Worm (Caenorhabditis elegans) whole organism, L1 larva: ENCODE results near the gene C45G9.14.

ENCODE experiments used
- aha-1 ChIP-seq: fragments of 150-350 bp; optimal IDR thresholded peaks from 2 replicates; lab custom pipeline; 2014; ENCODE audit warnings: missing biosample characterization, missing genetic modification characterization
- blmp-1 ChIP-seq: fragments of 150-350 bp; optimal IDR thresholded peaks from 2 replicates; lab custom pipeline; 2014; ENCODE audit warnings: missing biosample characterization, missing genetic modification characterization
- ceh-63 ChIP-seq: fragments of 200-800 bp; sonication (Bioruptor generic); optimal IDR thresholded peaks from 2 replicates; lab custom pipeline; 2018; ENCODE audit warnings: mild to moderate bottlenecking, missing genetic modification characterization, missing compliant biosample characterization
- ceh-88 ChIP-seq: fragments of 200-800 bp; sonication (Bioruptor generic); IDR thresholded peaks from 2 replicates; pipeline ENCODE4 v1.3.6; 2022; ENCODE audit warnings: missing genetic modification characterization, missing compliant biosample characterization
- dpl-1 ChIP-seq, 3 experiments: fragments of 150-350 bp in 2 of 3; sonication (generic microtip) in 1 of 3; optimal IDR thresholded peaks; 2 replicates each; lab custom pipeline; 2014 to 2017; ENCODE audit warnings: missing biosample characterization in 3 of 3, missing genetic modification characterization in 3 of 3, missing genetic modification reagents in 3 of 3
- efl-1 ChIP-seq, 4 experiments: fragments of 150-350 bp; optimal IDR thresholded peaks in 3 of 4; peaks in 1 of 4; 1 replicate in 1 of 4; 2 replicates in 3 of 4; lab custom pipeline; 2014; ENCODE audit warnings: missing biosample characterization in 2 of 4, missing genetic modification characterization in 2 of 4, missing genetic modification reagents in 2 of 4
- efl-3 ChIP-seq: fragments of 200-800 bp; sonication (Bioruptor generic); optimal IDR thresholded peaks from 2 replicates; lab custom pipeline; 2018; ENCODE audit warnings: mild to moderate bottlenecking, missing genetic modification characterization, missing compliant biosample characterization
- elt-3 ChIP-seq, 6 experiments: fragments of 150-350 bp in 1 of 6; sonication (generic microtip); optimal IDR thresholded peaks; 2 replicates each; lab custom pipeline; 2017 to 2018; ENCODE audit warnings: missing biosample characterization in 6 of 6, missing genetic modification characterization in 6 of 6, inconsistent platforms in 1 of 6
- ets-5 ChIP-seq: fragments of 200-800 bp; sonication (Bioruptor generic); IDR thresholded peaks from 2 replicates; pipeline ENCODE4 v1.3.6; 2022; ENCODE audit warnings: missing genetic modification characterization, missing compliant biosample characterization
- fkh-10 ChIP-seq: sonication (generic microtip); optimal IDR thresholded peaks from 2 replicates; lab custom pipeline; 2017; ENCODE audit warnings: missing biosample characterization, missing genetic modification reagents, missing genetic modification characterization
- fkh-4 ChIP-seq: sonication (generic microtip); optimal IDR thresholded peaks from 2 replicates; lab custom pipeline; 2016; ENCODE audit warnings: missing compliant biosample characterization, missing genetic modification characterization, borderline replicate concordance
- hpl-2 ChIP-seq: fragments of 150-350 bp; optimal IDR thresholded peaks from 2 replicates; lab custom pipeline; 2014; ENCODE audit warnings: missing biosample characterization, missing genetic modification reagents, missing genetic modification characterization
- isw-1 ChIP-seq: fragments of 200-800 bp; sonication (Bioruptor generic); IDR thresholded peaks from 2 replicates; pipeline ENCODE4 v1.3.6; 2022; ENCODE audit warnings: missing genetic modification characterization, missing compliant biosample characterization
- lin-13 ChIP-seq: fragments of 150-350 bp; optimal IDR thresholded peaks from 2 replicates; lab custom pipeline; 2014; ENCODE audit warnings: missing biosample characterization, missing genetic modification reagents, missing genetic modification characterization
- lin-14 ChIP-seq: fragments of 200-800 bp; sonication (Bioruptor generic); optimal IDR thresholded peaks from 2 replicates; lab custom pipeline; 2018; ENCODE audit warnings: mild to moderate bottlenecking, missing genetic modification characterization, moderate library complexity, missing compliant biosample characterization
- lin-35 ChIP-seq, 2 experiments: fragments of 150-350 bp; optimal IDR thresholded peaks; 2 replicates each; lab custom pipeline; 2014; ENCODE audit warnings: missing biosample characterization in 2 of 2, missing genetic modification characterization in 2 of 2, missing genetic modification reagents in 2 of 2
- mab-9 ChIP-seq: fragments of 200-800 bp; sonication (Bioruptor generic); IDR thresholded peaks from 2 replicates; pipeline ENCODE4 v1.3.6; 2022; ENCODE audit warnings: missing genetic modification reagents, missing genetic modification characterization, missing compliant biosample characterization
- mdl-1 ChIP-seq, 2 experiments: fragments of 150-350 bp; optimal IDR thresholded peaks; 2 replicates each; lab custom pipeline; 2014 to 2017; ENCODE audit warnings: missing biosample characterization in 2 of 2, missing genetic modification characterization in 2 of 2, inconsistent platforms in 1 of 2
- nhr-19 ChIP-seq: fragments of 200-800 bp; sonication (Bioruptor generic); conservative IDR thresholded peaks from 2 replicates; pipeline ENCODE4 v1.3.6; 2022; ENCODE audit warnings: missing genetic modification characterization, missing compliant biosample characterization
- nhr-20 ChIP-seq: sonication (generic microtip); optimal IDR thresholded peaks from 2 replicates; lab custom pipeline; 2016; ENCODE audit warnings: mild to moderate bottlenecking, missing genetic modification characterization, missing compliant biosample characterization
- nhr-28 ChIP-seq: fragments of 150-350 bp; optimal IDR thresholded peaks from 2 replicates; lab custom pipeline; 2014; ENCODE audit warnings: missing biosample characterization, missing genetic modification characterization
- nhr-47 ChIP-seq: sonication (generic microtip); optimal IDR thresholded peaks from 2 replicates; lab custom pipeline; 2016; ENCODE audit warnings: mild to moderate bottlenecking, missing genetic modification characterization, moderate library complexity, missing compliant biosample characterization
- nhr-71 ChIP-seq: sonication (generic microtip); optimal IDR thresholded peaks from 2 replicates; lab custom pipeline; 2016; ENCODE audit warnings: mild to moderate bottlenecking, missing genetic modification characterization, moderate library complexity, missing compliant biosample characterization
- nhr-84 ChIP-seq: sonication (generic microtip); optimal IDR thresholded peaks from 2 replicates; lab custom pipeline; 2017; ENCODE audit warnings: missing biosample characterization, missing genetic modification characterization
- nhr-85 ChIP-seq: sonication (generic microtip); peaks from one replicate; lab custom pipeline; 2016; ENCODE audit warnings: missing genetic modification characterization, inconsistent platforms, missing compliant biosample characterization
- nhr-90 ChIP-seq: sonication (generic microtip); optimal IDR thresholded peaks from 2 replicates; lab custom pipeline; 2016; ENCODE audit warnings: mild to moderate bottlenecking, missing genetic modification characterization, missing compliant biosample characterization; ENCODE audit not compliant: poor library complexity
- pag-3 ChIP-seq: sonication (generic microtip); optimal IDR thresholded peaks from 2 replicates; lab custom pipeline; 2017; ENCODE audit warnings: missing genetic modification characterization, mild to moderate bottlenecking, missing compliant biosample characterization, antibody characterized with exemption, borderline replicate concordance; ENCODE audit not compliant: insufficient read depth
- pqm-1 ChIP-seq: sonication (generic microtip); optimal IDR thresholded peaks from 3 replicates; lab custom pipeline; 2017; ENCODE audit warnings: missing biosample characterization, missing genetic modification characterization
- snu-23 ChIP-seq: sonication (generic microtip); optimal IDR thresholded peaks from 2 replicates; lab custom pipeline; 2016; ENCODE audit warnings: missing genetic modification characterization, missing compliant biosample characterization
- sptf-1 ChIP-seq: fragments of 150-350 bp; optimal IDR thresholded peaks from 2 replicates; lab custom pipeline; 2014; ENCODE audit warnings: missing biosample characterization, missing genetic modification characterization
- tbx-2 ChIP-seq: sonication (generic microtip); optimal IDR thresholded peaks from 2 replicates; lab custom pipeline; 2016; ENCODE audit warnings: missing genetic modification characterization, missing compliant biosample characterization
- unc-130 ChIP-seq: fragments of 150-350 bp; optimal IDR thresholded peaks from 2 replicates; lab custom pipeline; 2017; ENCODE audit warnings: missing biosample characterization, missing genetic modification characterization, inconsistent platforms
- unc-62 ChIP-seq: fragments of 150-350 bp; optimal IDR thresholded peaks from 2 replicates; lab custom pipeline; 2014; ENCODE audit warnings: missing biosample characterization, missing genetic modification reagents, missing genetic modification characterization
- unc-86 ChIP-seq: sonication (generic microtip); optimal IDR thresholded peaks from 2 replicates; lab custom pipeline; 2016; ENCODE audit warnings: missing genetic modification characterization, missing compliant biosample characterization
- vab-15 ChIP-seq: sonication (generic microtip); optimal IDR thresholded peaks from 2 replicates; lab custom pipeline; 2017; ENCODE audit warnings: missing genotype, mild to moderate bottlenecking, missing genetic modification characterization, missing compliant biosample characterization
- xbp-1 ChIP-seq: sonication (generic microtip); optimal IDR thresholded peaks from 2 replicates; lab custom pipeline; 2016; ENCODE audit warnings: missing genetic modification characterization, missing compliant biosample characterization

C45G9.14 gene

DNA sequence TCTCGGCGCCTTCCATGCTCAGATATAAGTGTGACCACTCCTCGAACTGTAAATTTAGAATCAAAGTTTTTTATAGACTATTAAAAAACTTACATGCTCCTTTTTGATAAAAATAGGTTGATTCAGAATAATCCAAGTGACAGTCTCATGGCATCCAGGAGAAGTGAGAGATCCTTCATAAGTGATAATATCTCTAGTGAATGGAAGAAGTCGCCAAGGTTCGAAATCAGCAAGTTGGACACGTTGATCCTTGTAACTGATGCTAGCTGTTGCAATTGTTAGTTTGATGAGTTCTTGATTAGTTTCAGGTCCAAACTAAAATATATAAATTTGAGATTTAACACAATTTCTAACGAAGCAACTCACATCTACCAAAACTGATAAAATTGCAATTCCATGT lies 38.5 kb downstream of the C45G9.14 start:
- TF ChIP-seq nhr-85 (tag; lab: Kevin White, UChicago) (peak; percentile 44), unc-130 (tag; lab: Kevin White, UChicago) (no peak), efl-1 (optimal IDR thresholded peaks at IDR 0.05; lab: Kevin White, UChicago) (no peak), efl-1 (GFP tag; optimal IDR thresholded peaks at IDR 0.05 in 1 of 2; lab: Kevin White, UChicago) (peak in 1 of 2 experiments; percentile 42)
- TF ChIP-seq, all 84 proteins: peak for 2

DNA sequence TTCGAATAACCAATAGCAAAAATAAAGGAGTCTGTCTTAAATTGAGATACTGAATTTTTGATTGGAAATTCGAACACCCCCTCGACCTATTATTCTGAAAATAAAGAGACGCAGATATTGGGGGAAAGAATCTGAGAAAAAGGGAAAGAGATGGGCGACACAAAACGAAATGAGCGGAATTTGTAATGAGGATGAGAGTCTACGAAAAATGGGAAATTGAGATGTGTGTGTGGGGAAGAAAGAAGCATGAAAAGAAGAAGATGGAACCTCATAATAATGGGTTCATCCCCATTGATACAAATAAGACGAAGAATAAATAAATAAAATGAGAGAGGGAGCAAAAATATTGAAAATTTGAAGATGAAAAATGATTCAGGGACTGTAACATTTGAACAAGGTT lies 40.7 kb downstream of the C45G9.14 start, which contains the start of gene cah-1:
TSS of gene cah-1 (minus strand) at position 101 of the 400 bp plus-strand sequence.
- TF ChIP-seq unc-86 (tag; lab: Kevin White, UChicago), result peak; percentile 15
- no peak for TF ChIP-seq efl-1 (optimal IDR thresholded peaks at IDR 0.05; lab: Kevin White, UChicago)
- TF ChIP-seq efl-1 (GFP tag; optimal IDR thresholded peaks at IDR 0.05 in 1 of 2; lab: Kevin White, UChicago), result peak in 1 of 2 experiments; percentile 19
- TF ChIP-seq lin-14 (GFP tag; lab: Kevin White, UChicago), result peak; percentile 11
- TF ChIP-seq fkh-4, result no peak

DNA sequence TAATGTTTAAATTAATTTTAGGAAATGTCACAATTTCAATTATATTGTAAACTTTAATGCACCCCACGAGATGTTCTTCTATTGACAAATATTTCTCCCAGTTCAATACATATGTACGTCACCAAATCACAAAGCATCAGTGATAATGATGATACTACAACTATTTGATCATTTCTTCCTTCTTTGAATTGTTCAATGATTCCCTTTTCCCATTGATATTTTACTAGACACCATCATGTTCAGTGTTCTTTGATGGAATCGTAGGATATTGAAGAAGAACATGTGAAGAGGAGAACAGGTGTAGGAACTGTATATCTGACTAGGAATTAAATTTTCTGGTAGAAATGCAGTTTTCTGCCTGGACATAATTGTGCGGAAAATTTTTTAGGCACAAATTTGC lies 44.7 kb downstream of the C45G9.14 start:
- TF ChIP-seq fkh-10 (no peak), nhr-19 (GFP tag; lab: Robert Waterston, UW) (peak; percentile 73), nhr-47 (tag; lab: Kevin White, UChicago) (no peak), blmp-1 (tag; lab: Kevin White, UChicago) (peak; percentile 25), xbp-1 (tag; lab: Kevin White, UChicago) (no peak), vab-15 (tag; lab: Kevin White, UChicago) (no peak), lin-14 (GFP tag; lab: Kevin White, UChicago) (peak; percentile 32), aha-1 (tag; lab: Kevin White, UChicago) (no peak), nhr-71 (tag; lab: Kevin White, UChicago) (peak; percentile 36), ets-5 (GFP tag; lab: Robert Waterston, UW) (no peak), elt-3 (tag; optimal IDR thresholded peaks at IDR 0.05; lab: Kevin White, UChicago) (peak in 5 of 6 experiments; percentile 30 to 75 (median 33)), nhr-20 (tag; lab: Kevin White, UChicago) (peak; percentile 32), lin-35 (GFP tag; optimal IDR thresholded peaks at IDR 0.05; lab: Kevin White, UChicago) (no peak), snu-23 (GFP tag; lab: Kevin White, UChicago) (peak; percentile 15), mdl-1 (tag; optimal IDR thresholded peaks at IDR 0.05; lab: Kevin White, UChicago) (no peak), efl-1 (optimal IDR thresholded peaks at IDR 0.05; lab: Kevin White, UChicago) (no peak), efl-1 (GFP tag; optimal IDR thresholded peaks at IDR 0.05 in 1 of 2; lab: Kevin White, UChicago) (peak in 1 of 2 experiments; percentile 44), nhr-85 (tag; lab: Kevin White, UChicago) (peak; percentile 49)

- TF ChIP-seq sptf-1 (tag; lab: Kevin White, UChicago) (no peak), ceh-63 (GFP tag; lab: Kevin White, UChicago) (no peak), snu-23 (GFP tag; lab: Kevin White, UChicago) (no peak), lin-13 (GFP tag; lab: Kevin White, UChicago) (no peak), dpl-1 (GFP tag; optimal IDR thresholded peaks at IDR 0.05; lab: Kevin White, UChicago) (no peak), pqm-1 (tag; lab: Kevin White, UChicago) (no peak), unc-130 (tag; lab: Kevin White, UChicago) (no peak)
Observed at ce11 chrIII:5092345-5092744, 47.5 kb downstream of the C45G9.14 start.

ce11 chrIII:5094506-5094905 lies 49.7 kb downstream of the C45G9.14 start, which contains the start of gene F54D8.10:
Gene F54D8.10, plus strand, starts transcription at chrIII:5094806.
- TF ChIP-seq nhr-90 (no peak), nhr-28 (no peak), unc-130 (tag; lab: Kevin White, UChicago) (no peak), efl-3 (GFP tag; lab: Kevin White, UChicago) (no peak), mab-9 (GFP tag; lab: Robert Waterston, UW) (no peak), tbx-2 (tag; lab: Kevin White, UChicago) (no peak), unc-86 (tag; lab: Kevin White, UChicago) (no peak), nhr-84 (tag; lab: Kevin White, UChicago) (no peak), pag-3 (tag; lab: Kevin White, UChicago) (no peak), unc-62 (no peak), aha-1 (tag; lab: Kevin White, UChicago) (no peak), nhr-19 (GFP tag; lab: Robert Waterston, UW) (no peak), elt-3 (tag; optimal IDR thresholded peaks at IDR 0.05; lab: Kevin White, UChicago) (no peak), hpl-2 (no peak), ceh-88 (GFP tag; lab: Robert Waterston, UW) (no peak), isw-1 (GFP tag; lab: Robert Waterston, UW) (no peak), lin-35 (GFP tag; optimal IDR thresholded peaks at IDR 0.05; lab: Kevin White, UChicago) (no peak), mdl-1 (tag; optimal IDR thresholded peaks at IDR 0.05; lab: Kevin White, UChicago) (no peak), xbp-1 (tag; lab: Kevin White, UChicago) (no peak)
